Fruit fly (Drosophila melanogaster) whole organism, embryonic: Measurements from ENCODE around the gene CG14100.
A peak's percentile ranks its signal among the peaks of the same experiment; 100 is the strongest.

Experiments used
- Ada2b ChIP-seq: fragments of 200-800 bp; sonication (Bioruptor generic); IDR thresholded peaks from 2 replicates; pipeline ENCODE4 v1.3.6; 2022; ENCODE audit warnings: missing biosample characterization, missing genetic modification characterization
- Asciz ChIP-seq: fragments of 200-800 bp; sonication (Bioruptor generic); optimal IDR thresholded peaks from 2 replicates; lab custom pipeline; 2017; ENCODE audit warnings: missing biosample characterization, mild to moderate bottlenecking, missing genetic modification characterization, missing genetic modification reagents
- Blimp-1 ChIP-seq: fragments of 200-800 bp; sonication (Bioruptor generic); optimal IDR thresholded peaks from 3 replicates; lab custom pipeline; 2018; ENCODE audit warnings: missing biosample characterization, missing genetic modification characterization, mild to moderate bottlenecking, moderate library complexity, missing genetic modification reagents
- BtbVII ChIP-seq: fragments of 200-800 bp; sonication (Bioruptor generic); optimal IDR thresholded peaks from 3 replicates; lab custom pipeline; 2017; ENCODE audit warnings: missing biosample characterization, mild to moderate bottlenecking, missing genetic modification characterization
- CG10147 ChIP-seq: fragments of 200-800 bp; sonication (Bioruptor generic); optimal IDR thresholded peaks from 2 replicates; lab custom pipeline; 2019; ENCODE audit warnings: missing biosample characterization, mild to moderate bottlenecking, missing genetic modification characterization, moderate library complexity
- CG10267 ChIP-seq: fragments of 200-800 bp; sonication (Bioruptor generic); optimal IDR thresholded peaks from 2 replicates; lab custom pipeline; 2018; ENCODE audit warnings: missing biosample characterization, mild to moderate bottlenecking, missing genetic modification characterization, moderate library complexity
- CG10462 ChIP-seq: fragments of 200-800 bp; sonication (Bioruptor generic); optimal IDR thresholded peaks from 2 replicates; lab custom pipeline; 2016; ENCODE audit warnings: missing biosample characterization, missing genetic modification characterization
- CG11085 ChIP-seq: fragments of 200-800 bp; sonication (Bioruptor generic); IDR thresholded peaks from 2 replicates; pipeline ENCODE4 v1.3.6; 2022; ENCODE audit warnings: missing biosample characterization, missing genetic modification characterization
- CG11504 ChIP-seq: fragments of 200-800 bp; sonication (Bioruptor generic); optimal IDR thresholded peaks from 3 replicates; lab custom pipeline; 2019; ENCODE audit warnings: missing biosample characterization, mild to moderate bottlenecking, missing genetic modification characterization, moderate library complexity
- CG12391 ChIP-seq: fragments of 200-800 bp; sonication (Bioruptor generic); optimal IDR thresholded peaks from 3 replicates; lab custom pipeline; 2018; ENCODE audit warnings: missing biosample characterization, mild to moderate bottlenecking, missing genetic modification characterization, moderate library complexity
- CG1602 ChIP-seq: fragments of 200-800 bp; sonication (Bioruptor generic); optimal IDR thresholded peaks from 3 replicates; lab custom pipeline; 2016; ENCODE audit warnings: missing biosample characterization, missing genetic modification characterization
- CG2120 ChIP-seq: fragments of 200-800 bp; sonication (Bioruptor generic); optimal IDR thresholded peaks from 3 replicates; lab custom pipeline; 2016; ENCODE audit warnings: missing biosample characterization, missing genetic modification characterization
- CG2712 ChIP-seq: fragments of 200-800 bp; optimal IDR thresholded peaks from 3 replicates; lab custom pipeline; 2019; ENCODE audit warnings: missing biosample characterization, mild to moderate bottlenecking, missing genetic modification characterization, moderate library complexity
- CG3163 ChIP-seq: fragments of 200-800 bp; sonication (Bioruptor generic); optimal IDR thresholded peaks from 3 replicates; lab custom pipeline; 2016; ENCODE audit warnings: missing biosample characterization, missing genetic modification characterization
- CG33213 ChIP-seq: fragments of 200-800 bp; sonication (Bioruptor generic); optimal IDR thresholded peaks from 3 replicates; lab custom pipeline; 2016; ENCODE audit warnings: missing biosample characterization, missing genetic modification characterization
- CG34224 ChIP-seq: fragments of 200-800 bp; sonication (Bioruptor generic); IDR thresholded peaks from 3 replicates; pipeline ENCODE4 v1.3.6; 2022; ENCODE audit warnings: missing biosample characterization, missing genetic modification characterization; ENCODE audit not compliant: partially characterized antibody
- CG43689 ChIP-seq: fragments of 200-800 bp; sonication (Bioruptor generic); IDR thresholded peaks from 2 replicates; pipeline ENCODE4 v1.3.6; 2022; ENCODE audit warnings: missing biosample characterization, missing genetic modification characterization
- CG6854 ChIP-seq: fragments of 200-800 bp; sonication (Bioruptor generic); optimal IDR thresholded peaks from 3 replicates; lab custom pipeline; 2017; ENCODE audit warnings: missing biosample characterization, mild to moderate bottlenecking, missing genetic modification characterization
- CG7271 ChIP-seq: fragments of 200-800 bp; sonication (Bioruptor generic); optimal IDR thresholded peaks from 2 replicates; lab custom pipeline; 2018; ENCODE audit warnings: missing biosample characterization, mild to moderate bottlenecking, missing genetic modification characterization, moderate library complexity
- CG7839 ChIP-seq: fragments of 200-800 bp; sonication (Bioruptor generic); optimal IDR thresholded peaks from 3 replicates; lab custom pipeline; 2018; ENCODE audit warnings: missing biosample characterization, mild to moderate bottlenecking, missing genetic modification characterization, moderate library complexity
- CG8924 ChIP-seq: fragments of 200-800 bp; optimal IDR thresholded peaks from 3 replicates; lab custom pipeline; 2019; ENCODE audit warnings: missing biosample characterization, mild to moderate bottlenecking, missing genetic modification characterization, moderate library complexity
- CoRest ChIP-seq: fragments of 200-800 bp; sonication (Bioruptor generic); optimal IDR thresholded peaks from 3 replicates; lab custom pipeline; 2018; ENCODE audit warnings: missing biosample characterization, mild to moderate bottlenecking, missing genetic modification characterization, moderate library complexity
- Dll ChIP-seq: fragments of 200-800 bp; sonication (Bioruptor generic); IDR thresholded peaks from 4 replicates; pipeline ENCODE4 v1.3.6; 2022; ENCODE audit warnings: missing biosample characterization, missing genetic modification characterization; ENCODE audit not compliant: partially characterized antibody
- E2f2 ChIP-seq: fragments of 200-800 bp; sonication (Bioruptor generic); IDR thresholded peaks from 2 replicates; pipeline ENCODE4 v1.3.6; 2022; ENCODE audit warnings: missing biosample characterization, missing genetic modification characterization
- Kr ChIP-seq: fragments of 200-800 bp; sonication (Bioruptor generic); optimal IDR thresholded peaks from 2 replicates; lab custom pipeline; 2017; ENCODE audit warnings: missing biosample characterization, mild to moderate bottlenecking, missing genetic modification characterization
- MBD-R2 ChIP-seq: fragments of 200-800 bp; sonication (Bioruptor generic); IDR thresholded peaks from 2 replicates; pipeline ENCODE4 v1.3.6; 2022; ENCODE audit warnings: missing biosample characterization, missing genetic modification characterization
- Med ChIP-seq: fragments of 200-800 bp; sonication (Bioruptor generic); peaks from one replicate; lab custom pipeline; 2016; ENCODE audit warnings: missing biosample characterization, missing genetic modification characterization, mild to moderate bottlenecking, inconsistent platforms, moderate library complexity
- Optix ChIP-seq: fragments of 200-800 bp; sonication (Bioruptor generic); IDR thresholded peaks from 3 replicates; pipeline ENCODE4 v1.3.6; 2022; ENCODE audit warnings: missing biosample characterization, missing genetic modification characterization
- Sry-β ChIP-seq: fragments of 200-800 bp; sonication (Bioruptor generic); optimal IDR thresholded peaks from 2 replicates; lab custom pipeline; 2018; ENCODE audit warnings: missing biosample characterization, mild to moderate bottlenecking, missing genetic modification characterization, moderate library complexity
- Trl ChIP-seq, 3 experiments: fragments of >200 bp in 2 of 3; fragments of 200-800 bp in 1 of 3; sonication (Bioruptor generic) in 1 of 3; optimal IDR thresholded peaks; 2 replicates in 1 of 3; 3 replicates in 2 of 3; lab custom pipeline; 2016 to 2017; ENCODE audit warnings: missing biosample characterization in 1 of 3, missing genetic modification characterization in 1 of 3
- YL-1 ChIP-seq: fragments of 200-800 bp; sonication (Bioruptor generic); optimal IDR thresholded peaks from 3 replicates; lab custom pipeline; 2017; ENCODE audit warnings: missing biosample characterization, mild to moderate bottlenecking, missing genetic modification characterization
- amos ChIP-seq: fragments of 200-800 bp; sonication (Bioruptor generic); IDR thresholded peaks from 2 replicates; pipeline ENCODE4 v1.3.6; 2022; ENCODE audit warnings: missing biosample characterization, missing genetic modification characterization; ENCODE audit not compliant: partially characterized antibody
- ara ChIP-seq: fragments of 200-800 bp; sonication (Bioruptor generic); IDR thresholded peaks from 2 replicates; pipeline ENCODE4 v1.3.6; 2022; ENCODE audit warnings: missing biosample characterization, missing genetic modification characterization
- chif ChIP-seq, 2 experiments: fragments of 200-800 bp; sonication (Bioruptor generic); optimal IDR thresholded peaks; 3 replicates each; lab custom pipeline; 2016; ENCODE audit warnings: missing biosample characterization in 2 of 2, missing genetic modification characterization in 2 of 2
- crp ChIP-seq, 2 experiments: fragments of 200-800 bp; sonication (Bioruptor generic); optimal IDR thresholded peaks; 2 replicates in 1 of 2; 3 replicates in 1 of 2; lab custom pipeline; 2017; ENCODE audit warnings: missing biosample characterization in 2 of 2, missing genetic modification characterization in 2 of 2, mild to moderate bottlenecking in 1 of 2, moderate library complexity in 1 of 2
- cwo ChIP-seq: fragments of 200-800 bp; sonication (Bioruptor generic); optimal IDR thresholded peaks from 3 replicates; lab custom pipeline; 2017; ENCODE audit warnings: missing biosample characterization, missing genetic modification characterization, mild to moderate bottlenecking, moderate library complexity, missing genetic modification reagents
- hb ChIP-seq: fragments of 200-800 bp; sonication (Bioruptor generic); IDR thresholded peaks from 3 replicates; pipeline ENCODE4 v1.3.6; 2022; ENCODE audit warnings: missing biosample characterization, missing genetic modification characterization; ENCODE audit not compliant: partially characterized antibody
- klu ChIP-seq: fragments of 200-800 bp; sonication (Bioruptor generic); IDR thresholded peaks from 2 replicates; pipeline ENCODE4 v1.3.6; 2022; ENCODE audit warnings: missing biosample characterization, missing genetic modification characterization
- lola ChIP-seq, 3 experiments: fragments of >200 bp in 2 of 3; fragments of 200-800 bp in 1 of 3; sonication (Bioruptor generic) in 1 of 3; optimal IDR thresholded peaks; 2 replicates each; lab custom pipeline; 2017 to 2019; ENCODE audit warnings: missing biosample characterization in 3 of 3, missing genetic modification characterization in 3 of 3, mild to moderate bottlenecking in 1 of 3, moderate library complexity in 1 of 3
- maf-S ChIP-seq: fragments of 200-800 bp; sonication (Bioruptor generic); optimal IDR thresholded peaks from 2 replicates; lab custom pipeline; 2016; ENCODE audit warnings: missing biosample characterization, missing genetic modification characterization
- mam ChIP-seq: fragments of 200-800 bp; sonication (Bioruptor generic); optimal IDR thresholded peaks from 3 replicates; lab custom pipeline; 2016; ENCODE audit warnings: missing biosample characterization, missing genetic modification characterization
- nerfin-2 ChIP-seq: fragments of 200-800 bp; sonication (Bioruptor generic); IDR thresholded peaks from 2 replicates; pipeline ENCODE4 v1.3.6; 2022; ENCODE audit warnings: missing biosample characterization, missing genetic modification characterization; ENCODE audit not compliant: partially characterized antibody
- onecut ChIP-seq: fragments of 200-800 bp; sonication (Bioruptor generic); IDR thresholded peaks from 2 replicates; pipeline ENCODE4 v1.3.6; 2022; ENCODE audit warnings: missing biosample characterization, missing genetic modification characterization
- phol ChIP-seq: fragments of 200-800 bp; sonication (Bioruptor generic); optimal IDR thresholded peaks from 3 replicates; lab custom pipeline; 2018; ENCODE audit warnings: missing biosample characterization, mild to moderate bottlenecking, missing genetic modification characterization, moderate library complexity
- sens ChIP-seq: fragments of 200-800 bp; sonication (Bioruptor generic); peaks from one replicate; lab custom pipeline; 2016; ENCODE audit warnings: missing biosample characterization, missing genetic modification characterization
- sr ChIP-seq: fragments of 200-800 bp; sonication (Bioruptor generic); IDR thresholded peaks from 3 replicates; pipeline ENCODE4 v1.3.6; 2022; ENCODE audit warnings: missing biosample characterization, missing genetic modification characterization
- vnd ChIP-seq: fragments of 200-800 bp; sonication (Bioruptor generic); IDR thresholded peaks from 3 replicates; pipeline ENCODE4 v1.3.6; 2022; ENCODE audit warnings: missing biosample characterization, missing genetic modification characterization; ENCODE audit not compliant: partially characterized antibody

CG14100 gene

dm6 chr3L:19598369-19599148 lies 8.2 kb upstream of the CG14100 start, which contains the start of the genes ash1 and Taf6 (continued):
- TF ChIP-seq klu (no peak), Ada2b (no peak), Blimp-1 (GFP tag; lab: Kevin White, UChicago) (peak; percentile 81), CG7839 (tag; lab: Kevin White, UChicago) (no peak), YL-1 (GFP tag; lab: Kevin White, UChicago) (peak; percentile 84), chif (GFP tag; optimal IDR thresholded peaks at IDR 0.05; lab: Kevin White, UChicago) (no peak), CG43689 (GFP tag; lab: Robert Waterston, UW) (no peak), CG2712 (tag; lab: Kevin White, UChicago) (peak; percentile 27), amos (GFP tag; lab: Robert Waterston, UW) (peak; percentile 72), hb (GFP tag; lab: Robert Waterston, UW) (peak; percentile 72), vnd (peak; percentile 70), CG12391 (tag; lab: Kevin White, UChicago) (peak; percentile 56), CG10147 (GFP tag; lab: Kevin White, UChicago) (peak; percentile 76), CG3163 (GFP tag; lab: Kevin White, UChicago) (no peak), CG11085 (GFP tag; lab: Robert Waterston, UW) (no peak), MBD-R2 (GFP tag; lab: Robert Waterston, UW) (peak; percentile 48), CG10462 (GFP tag; lab: Kevin White, UChicago) (no peak), CG34224 (GFP tag; lab: Robert Waterston, UW) (0 out of 3 replicates have a peak, but pooled peaks have one; percentile 39), E2f2 (GFP tag; lab: Robert Waterston, UW) (peak; percentile 12; the same call in 1 of the 2 replicates), Trl (optimal IDR thresholded peaks at IDR 0.05; lab: Kevin White, UChicago) (no peak), Trl (GFP tag; optimal IDR thresholded peaks at IDR 0.05; lab: Kevin White, UChicago) (no peak), CoRest (tag; lab: Kevin White, UChicago) (peak; percentile 48), sr (GFP tag; lab: Robert Waterston, UW) (no peak), CG10267 (tag; lab: Kevin White, UChicago) (peak; percentile 57), BtbVII (GFP tag; lab: Kevin White, UChicago) (no peak), CG8924 (peak; percentile 57), cwo (GFP tag; lab: Kevin White, UChicago) (no peak), Sry-β (GFP tag; lab: Kevin White, UChicago) (peak; percentile 86)

dm6 chr3L:19585979-19586378 lies 4.3 kb downstream of the CG14100 start, which contains the start of the genes CG9231 and CG9330:
Gene CG9231 (minus strand): TSS chr3L:19586003.
Gene CG9330 (plus strand): TSS chr3L:19586253.
- TF ChIP-seq CG7271 (tag; lab: Kevin White, UChicago) (no peak), onecut (GFP tag; lab: Robert Waterston, UW) (peak; percentile 37; the same call in 1 of the 2 replicates), CG2712 (tag; lab: Kevin White, UChicago) (peak; percentile 52), CG33213 (peak; percentile 34), Med (GFP tag; lab: Kevin White, UChicago) (peak; percentile 83), maf-S (peak; percentile 3), Kr (GFP tag; lab: Kevin White, UChicago) (no peak), mam (GFP tag; lab: Kevin White, UChicago) (peak; percentile 2), Asciz (GFP tag; lab: Kevin White, UChicago) (peak; percentile 10), nerfin-2 (GFP tag; lab: Robert Waterston, UW) (no peak), ara (GFP tag; lab: Robert Waterston, UW) (no peak), crp (GFP tag; optimal IDR thresholded peaks at IDR 0.05; lab: Kevin White, UChicago) (peak; percentile 39 to 88), Optix (GFP tag; lab: Robert Waterston, UW) (no peak), lola (GFP tag; optimal IDR thresholded peaks at IDR 0.05; lab: Kevin White, UChicago) (peak in 1 of 3 experiments; percentile 19), CG2120 (GFP tag; lab: Kevin White, UChicago) (peak; percentile 52), CG11504 (tag; lab: Kevin White, UChicago) (peak; percentile 50), CG1602 (GFP tag; lab: Kevin White, UChicago) (peak; percentile 17), Dll (0 out of 4 replicates have a peak, but pooled peaks have one; percentile 23), sens (peak; percentile 89), phol (tag; lab: Kevin White, UChicago) (peak; percentile 44), CoRest (tag; lab: Kevin White, UChicago) (peak; percentile 36), CG6854 (no peak)
